Fruit fly (Drosophila melanogaster): ENCODE measurements around the gene CG9799.
A peak's percentile ranks its signal among the peaks of the same experiment; 100 is the strongest.

CG9799 gene

dm6 chr3R:13381744-13382435, 6.6 kb downstream of the CG9799 start, which contains the start of the genes mRpS21 and Droj2 (continued):
- TF ChIP-seq Eip78C (GFP tag), result peak; percentile 81
- TF ChIP-seq salr (GFP tag; optimal IDR thresholded peaks at IDR 0.05), result no peak
- TF ChIP-seq dsx (GFP tag; optimal IDR thresholded peaks at IDR 0.05; ENCODE audit: poor library complexity, severe bottlenecking), result no peak
- peak; percentile 38 for TF ChIP-seq CG6808 (GFP tag; optimal IDR thresholded peaks at IDR 0.05)
- no peak for TF ChIP-seq CG11294 (GFP tag; IDR thresholded peaks at IDR 0.05)
- TF ChIP-seq CG10669 (GFP tag; optimal IDR thresholded peaks at IDR 0.05), result no peak
- no peak for TF ChIP-seq CG10631 (GFP tag; optimal IDR thresholded peaks at IDR 0.05)
- TF ChIP-seq CG15336 (GFP tag; IDR thresholded peaks at IDR 0.05), result no peak
- TF ChIP-seq Sox15 (GFP tag; optimal IDR thresholded peaks at IDR 0.05), result peak; percentile 30
- TF ChIP-seq CG11902 (GFP tag; optimal IDR thresholded peaks at IDR 0.05), result no peak
- peak; percentile 29 for TF ChIP-seq lz (GFP tag; optimal IDR thresholded peaks at IDR 0.05)
- no peak for TF ChIP-seq Blimp-1 (GFP tag; optimal IDR thresholded peaks at IDR 0.05)
- TF ChIP-seq CG11762 (GFP tag; optimal IDR thresholded peaks at IDR 0.05; ENCODE audit: insufficient read depth), result no peak
- TF ChIP-seq CG16779 (tag; optimal IDR thresholded peaks at IDR 0.05), result no peak
- peak; percentile 3 for TF ChIP-seq topi (GFP tag; optimal IDR thresholded peaks at IDR 0.05)
- peak; percentile 17 for TF ChIP-seq Sox14 (GFP tag; optimal IDR thresholded peaks at IDR 0.05)
- no peak for TF ChIP-seq net (GFP tag; optimal IDR thresholded peaks at IDR 0.05)
- peak; percentile 60 for TF ChIP-seq Hr4 (GFP tag; optimal IDR thresholded peaks at IDR 0.05)
- peak; percentile 23 for TF ChIP-seq Eip75B (GFP tag; optimal IDR thresholded peaks at IDR 0.05)
- peak; percentile 14 to 55 for TF ChIP-seq ss (GFP tag; optimal IDR thresholded peaks at IDR 0.05)
- TF ChIP-seq Sox102F (GFP tag; optimal IDR thresholded peaks at IDR 0.05), result peak; percentile 13

- TF ChIP-seq CG8632 (GFP tag; optimal IDR thresholded peaks at IDR 0.05) (no peak), Eip75B (GFP tag; optimal IDR thresholded peaks at IDR 0.05) (no peak), Smox (GFP tag; optimal IDR thresholded peaks at IDR 0.05) (no peak), Sox102F (GFP tag; optimal IDR thresholded peaks at IDR 0.05) (no peak), eg (GFP tag; IDR thresholded peaks at IDR 0.05) (no peak)
Observed at dm6 chr3R:13379675-13380074, 8.8 kb downstream of the CG9799 start, which contains the start of the genes CG9813 and CG8870. CG9813 (minus strand) TSS chr3R:13379775. CG8870 (plus strand) TSS chr3R:13379842.

dm6 chr3R:13374913-13375312, 13.6 kb downstream of the CG9799 start:
- TF ChIP-seq esn (GFP tag; optimal IDR thresholded peaks at IDR 0.05) (peak; percentile 15), fd85E (GFP tag; optimal IDR thresholded peaks at IDR 0.05) (no peak), CG6163 (GFP tag; IDR thresholded peaks at IDR 0.05) (0 out of 3 replicates have a peak, but pooled peaks have one; percentile 22), CG10669 (GFP tag; optimal IDR thresholded peaks at IDR 0.05) (peak; percentile 24), CG1621 (tag; optimal IDR thresholded peaks at IDR 0.05) (no peak), Ets96B (tag; optimal IDR thresholded peaks at IDR 0.05) (peak; percentile 24)

- TF ChIP-seq lz (GFP tag; optimal IDR thresholded peaks at IDR 0.05), result peak; percentile 53
- TF ChIP-seq svp (GFP tag), result peak; percentile 90
- no peak for TF ChIP-seq fd59A (GFP tag; optimal IDR thresholded peaks at IDR 0.05)
- TF ChIP-seq topi (GFP tag; optimal IDR thresholded peaks at IDR 0.05), result peak; percentile 31
- no peak for TF ChIP-seq Lpt (GFP tag; optimal IDR thresholded peaks at IDR 0.05)
- TF ChIP-seq OdsH (GFP tag; optimal IDR thresholded peaks at IDR 0.05), result peak; percentile 35
- TF ChIP-seq CG16779 (tag; optimal IDR thresholded peaks at IDR 0.05), result no peak
- TF ChIP-seq CG6808 (GFP tag; optimal IDR thresholded peaks at IDR 0.05), result no peak
- no peak for TF ChIP-seq Hr4 (GFP tag; optimal IDR thresholded peaks at IDR 0.05)
- TF ChIP-seq vri (GFP tag; optimal IDR thresholded peaks at IDR 0.05), result peak; percentile 86
- no peak for TF ChIP-seq Hr38 (GFP tag; optimal IDR thresholded peaks at IDR 0.05)
- TF ChIP-seq CG32006 (GFP tag; optimal IDR thresholded peaks at IDR 0.05), result no peak
- peak; percentile 85 for TF ChIP-seq esn (GFP tag; optimal IDR thresholded peaks at IDR 0.05)
- no peak for TF ChIP-seq Eip75B (GFP tag; optimal IDR thresholded peaks at IDR 0.05)
- TF ChIP-seq achi (GFP tag; optimal IDR thresholded peaks at IDR 0.05), result peak; percentile 9
- TF ChIP-seq CG8632 (GFP tag; optimal IDR thresholded peaks at IDR 0.05), result no peak
- no peak for TF ChIP-seq Sox15 (GFP tag; optimal IDR thresholded peaks at IDR 0.05)
- TF ChIP-seq CG3919 (GFP tag; optimal IDR thresholded peaks at IDR 0.05), result no peak
- TF ChIP-seq dsx (GFP tag; optimal IDR thresholded peaks at IDR 0.05; ENCODE audit: poor library complexity, severe bottlenecking), result no peak
- TF ChIP-seq Ets21C (GFP tag; optimal IDR thresholded peaks at IDR 0.05), result peak; percentile 46
- TF ChIP-seq acj6 (GFP tag; optimal IDR thresholded peaks at IDR 0.05), result peak; percentile 39
- TF ChIP-seq CG6854 (GFP tag; optimal IDR thresholded peaks at IDR 0.05), result no peak
- TF ChIP-seq CG6163 (GFP tag; IDR thresholded peaks at IDR 0.05), result no peak
- TF ChIP-seq CG15336 (GFP tag; IDR thresholded peaks at IDR 0.05), result no peak
Observed at dm6 chr3R:13371840-13372680, 16.4 kb downstream of the CG9799 start, which contains the start of the genes Lip3 and CG34309. Lip3 (minus strand) TSS chr3R:13371904. CG34309 (plus strand) TSS chr3R:13372630.
